Fruit fly (Drosophila melanogaster) whole organism, prepupa: ENCODE results near the gene CG3408.

Source experiments
- CG10669 ChIP-seq: fragments of 200-800 bp; sonication (Bioruptor generic); optimal IDR thresholded peaks from 3 replicates; lab custom pipeline; 2018; ENCODE audit warnings: missing biosample characterization, mild to moderate bottlenecking, missing genetic modification characterization, moderate library complexity
- CG11294 ChIP-seq: fragments of 200-800 bp; sonication (Bioruptor generic); IDR thresholded peaks from 2 replicates; pipeline ENCODE4 v1.3.6; 2022; ENCODE audit warnings: missing biosample characterization, missing genetic modification characterization
- CG11762 ChIP-seq: fragments of 200-800 bp; sonication (Bioruptor generic); optimal IDR thresholded peaks from 3 replicates; lab custom pipeline; 2016; ENCODE audit warnings: missing biosample characterization, missing genetic modification characterization; ENCODE audit not compliant: insufficient read depth
- CG11902 ChIP-seq: fragments of 200-800 bp; sonication (Bioruptor generic); optimal IDR thresholded peaks from 3 replicates; lab custom pipeline; 2016; ENCODE audit warnings: missing biosample characterization, missing genetic modification characterization
- CG15336 ChIP-seq: fragments of 200-800 bp; sonication (Bioruptor generic); IDR thresholded peaks from 2 replicates; pipeline ENCODE4 v1.3.6; 2022; ENCODE audit warnings: missing biosample characterization, missing genetic modification characterization
- CG1621 ChIP-seq: fragments of 200-800 bp; sonication (Bioruptor generic); optimal IDR thresholded peaks from 3 replicates; lab custom pipeline; 2018; ENCODE audit warnings: missing biosample characterization, mild to moderate bottlenecking, missing genetic modification characterization
- CG16779 ChIP-seq: fragments of 200-800 bp; sonication (Bioruptor generic); optimal IDR thresholded peaks from 3 replicates; lab custom pipeline; 2017; ENCODE audit warnings: missing biosample characterization, mild to moderate bottlenecking, missing genetic modification characterization
- CG32006 ChIP-seq: fragments of 200-800 bp; sonication (Bioruptor generic); optimal IDR thresholded peaks from 3 replicates; lab custom pipeline; 2017; ENCODE audit warnings: missing biosample characterization, mild to moderate bottlenecking, missing genetic modification characterization
- CG34406 ChIP-seq: fragments of 200-800 bp; sonication (Bioruptor generic); optimal IDR thresholded peaks from 3 replicates; lab custom pipeline; 2016; ENCODE audit warnings: missing biosample characterization, missing genetic modification characterization
- CG3919 ChIP-seq: fragments of 200-800 bp; sonication (Bioruptor generic); optimal IDR thresholded peaks from 3 replicates; lab custom pipeline; 2016; ENCODE audit warnings: missing biosample characterization, missing genetic modification characterization
- CG4318 ChIP-seq: fragments of 200-800 bp; sonication (Bioruptor generic); optimal IDR thresholded peaks from 3 replicates; lab custom pipeline; 2017; ENCODE audit warnings: missing biosample characterization, mild to moderate bottlenecking, missing genetic modification characterization
- CG6163 ChIP-seq: fragments of 200-800 bp; sonication (Bioruptor generic); IDR thresholded peaks from 3 replicates; pipeline ENCODE4 v1.3.6; 2022; ENCODE audit warnings: missing biosample characterization, missing genetic modification characterization
- CG6276 ChIP-seq: fragments of 200-800 bp; sonication (Bioruptor generic); optimal IDR thresholded peaks from 2 replicates; lab custom pipeline; 2017; ENCODE audit warnings: missing biosample characterization, mild to moderate bottlenecking, missing genetic modification characterization
- CG6792 ChIP-seq: fragments of 200-800 bp; sonication (Bioruptor generic); optimal IDR thresholded peaks from 3 replicates; lab custom pipeline; 2016; ENCODE audit warnings: missing biosample characterization, missing genetic modification characterization
- CG6808 ChIP-seq: fragments of 200-800 bp; sonication (Bioruptor generic); optimal IDR thresholded peaks from 3 replicates; lab custom pipeline; 2017; ENCODE audit warnings: missing biosample characterization, missing genetic modification characterization, mild to moderate bottlenecking, moderate library complexity, missing genetic modification reagents
- CG6854 ChIP-seq: fragments of 200-800 bp; sonication (Bioruptor generic); optimal IDR thresholded peaks from 2 replicates; lab custom pipeline; 2017; ENCODE audit warnings: missing biosample characterization, mild to moderate bottlenecking, missing genetic modification characterization
- CG8119 ChIP-seq: fragments of 200-800 bp; sonication (Bioruptor generic); IDR thresholded peaks from 3 replicates; pipeline ENCODE4 v1.3.6; 2022; ENCODE audit warnings: missing biosample characterization, missing genetic modification characterization
- CG8319 ChIP-seq: fragments of 200-800 bp; sonication (Bioruptor generic); optimal IDR thresholded peaks from 3 replicates; lab custom pipeline; 2016; ENCODE audit warnings: missing biosample characterization, missing genetic modification characterization
- CG8632 ChIP-seq: fragments of 200-800 bp; sonication (Bioruptor generic); optimal IDR thresholded peaks from 3 replicates; lab custom pipeline; 2016; ENCODE audit warnings: missing biosample characterization, missing genetic modification characterization
- Eip78C ChIP-seq: fragments of 200-800 bp; sonication (Bioruptor generic); peaks from one replicate; lab custom pipeline; 2016; ENCODE audit warnings: missing biosample characterization, missing genetic modification characterization
- Eip93F ChIP-seq: fragments of 200-800 bp; sonication (Bioruptor generic); optimal IDR thresholded peaks from 2 replicates; lab custom pipeline; 2016; ENCODE audit warnings: missing biosample characterization, mild to moderate bottlenecking, missing genetic modification characterization
- Ets21C ChIP-seq: fragments of 200-800 bp; sonication (Bioruptor generic); optimal IDR thresholded peaks from 3 replicates; lab custom pipeline; 2016; ENCODE audit warnings: missing biosample characterization, missing genetic modification characterization
- Gug ChIP-seq: fragments of 200-800 bp; sonication (Bioruptor generic); IDR thresholded peaks from 2 replicates; pipeline ENCODE4 v1.3.6; 2022; ENCODE audit warnings: missing biosample characterization, missing genetic modification characterization
- Hr38 ChIP-seq: sonication (Bioruptor generic); optimal IDR thresholded peaks from 2 replicates; lab custom pipeline; 2016; ENCODE audit warnings: missing biosample characterization, missing genetic modification characterization
- Hr4 ChIP-seq: fragments of 200-800 bp; sonication (Bioruptor generic); optimal IDR thresholded peaks from 3 replicates; lab custom pipeline; 2016; ENCODE audit warnings: missing biosample characterization, missing genetic modification characterization
- Lpt ChIP-seq: fragments of 200-800 bp; sonication (Bioruptor generic); optimal IDR thresholded peaks from 3 replicates; lab custom pipeline; 2016; ENCODE audit warnings: missing biosample characterization, missing genetic modification characterization
- OdsH ChIP-seq: fragments of 200-800 bp; sonication (Bioruptor generic); optimal IDR thresholded peaks from 3 replicates; lab custom pipeline; 2016; ENCODE audit warnings: missing biosample characterization, missing genetic modification characterization
- Smox ChIP-seq: fragments of 200-800 bp; sonication (Bioruptor generic); optimal IDR thresholded peaks from 3 replicates; lab custom pipeline; 2016; ENCODE audit warnings: missing biosample characterization, missing genetic modification characterization
- Sox102F ChIP-seq: fragments of 200-800 bp; sonication (Bioruptor generic); optimal IDR thresholded peaks from 2 replicates; lab custom pipeline; 2016; ENCODE audit warnings: missing biosample characterization, mild to moderate bottlenecking, missing genetic modification characterization
- Sox15 ChIP-seq: fragments of 200-800 bp; sonication (Bioruptor generic); optimal IDR thresholded peaks from 3 replicates; lab custom pipeline; 2016; ENCODE audit warnings: missing biosample characterization, missing genetic modification characterization
- achi ChIP-seq: fragments of 200-800 bp; sonication (Bioruptor generic); optimal IDR thresholded peaks from 3 replicates; lab custom pipeline; 2016; ENCODE audit warnings: missing biosample characterization, missing genetic modification characterization
- acj6 ChIP-seq: fragments of 200-800 bp; sonication (Bioruptor generic); optimal IDR thresholded peaks from 3 replicates; lab custom pipeline; 2016; ENCODE audit warnings: missing biosample characterization, missing genetic modification characterization
- cyc ChIP-seq: fragments of 200-800 bp; sonication (Bioruptor generic); optimal IDR thresholded peaks from 3 replicates; lab custom pipeline; 2016; ENCODE audit warnings: missing biosample characterization, missing genetic modification characterization
- dsx ChIP-seq: fragments of 200-800 bp; optimal IDR thresholded peaks from 3 replicates; lab custom pipeline; 2019; ENCODE audit warnings: missing biosample characterization, mild to moderate bottlenecking, missing genetic modification characterization, moderate library complexity; ENCODE audit not compliant: poor library complexity, severe bottlenecking
- eg ChIP-seq: fragments of 200-800 bp; sonication (Bioruptor generic); IDR thresholded peaks from 3 replicates; pipeline ENCODE4 v1.3.6; 2022; ENCODE audit warnings: missing biosample characterization, missing genetic modification characterization
- esn ChIP-seq: fragments of 200-800 bp; sonication (Bioruptor generic); optimal IDR thresholded peaks from 2 replicates; lab custom pipeline; 2016; ENCODE audit warnings: missing biosample characterization, mild to moderate bottlenecking, missing genetic modification characterization, moderate library complexity
- fd59A ChIP-seq: fragments of 200-800 bp; sonication (Bioruptor generic); optimal IDR thresholded peaks from 2 replicates; lab custom pipeline; 2017; ENCODE audit warnings: missing biosample characterization, mild to moderate bottlenecking, missing genetic modification characterization, missing genetic modification reagents
- fd85E ChIP-seq: fragments of 200-800 bp; sonication (Bioruptor generic); optimal IDR thresholded peaks from 3 replicates; lab custom pipeline; 2016; ENCODE audit warnings: missing biosample characterization, missing genetic modification characterization
- fkh ChIP-seq: fragments of 200-800 bp; sonication (Bioruptor generic); optimal IDR thresholded peaks from 3 replicates; lab custom pipeline; 2017; ENCODE audit warnings: missing biosample characterization, mild to moderate bottlenecking, missing genetic modification characterization, moderate library complexity
- lz ChIP-seq: fragments of 200-800 bp; sonication (Bioruptor generic); optimal IDR thresholded peaks from 3 replicates; lab custom pipeline; 2016; ENCODE audit warnings: missing biosample characterization, missing genetic modification characterization
- net ChIP-seq: fragments of 200-800 bp; sonication (Bioruptor generic); optimal IDR thresholded peaks from 3 replicates; lab custom pipeline; 2016; ENCODE audit warnings: missing biosample characterization, missing genetic modification characterization
- pdm3 ChIP-seq: fragments of 200-800 bp; sonication (Bioruptor generic); optimal IDR thresholded peaks from 3 replicates; lab custom pipeline; 2016; ENCODE audit warnings: missing biosample characterization, missing genetic modification characterization
- salr ChIP-seq, 2 experiments: fragments of 200-800 bp; sonication (Bioruptor generic); optimal IDR thresholded peaks; 3 replicates each; lab custom pipeline; 2016 to 2018; ENCODE audit warnings: missing biosample characterization in 2 of 2, missing genetic modification characterization in 2 of 2, mild to moderate bottlenecking in 1 of 2
- spab ChIP-seq: fragments of 200-800 bp; sonication (Bioruptor generic); optimal IDR thresholded peaks from 2 replicates; lab custom pipeline; 2017; ENCODE audit warnings: missing biosample characterization, mild to moderate bottlenecking, missing genetic modification characterization, missing genetic modification reagents
- ss ChIP-seq, 2 experiments: fragments of 200-800 bp; sonication (Bioruptor generic); optimal IDR thresholded peaks; 2 replicates in 1 of 2; 3 replicates in 1 of 2; lab custom pipeline; 2017 to 2018; ENCODE audit warnings: mild to moderate bottlenecking in 2 of 2, missing biosample characterization in 2 of 2, missing genetic modification characterization in 2 of 2, moderate library complexity in 1 of 2
- svp ChIP-seq: fragments of 200-800 bp; sonication (Bioruptor generic); peaks from one replicate; lab custom pipeline; 2016; ENCODE audit warnings: missing biosample characterization, missing genetic modification characterization
- topi ChIP-seq: fragments of 200-800 bp; sonication (Bioruptor generic); optimal IDR thresholded peaks from 3 replicates; lab custom pipeline; 2016; ENCODE audit warnings: missing biosample characterization, missing genetic modification characterization
- vri ChIP-seq: fragments of 200-800 bp; sonication (Bioruptor generic); optimal IDR thresholded peaks from 3 replicates; lab custom pipeline; 2016; ENCODE audit warnings: missing biosample characterization, mild to moderate bottlenecking, missing genetic modification characterization

The CG3408 gene

DNA sequence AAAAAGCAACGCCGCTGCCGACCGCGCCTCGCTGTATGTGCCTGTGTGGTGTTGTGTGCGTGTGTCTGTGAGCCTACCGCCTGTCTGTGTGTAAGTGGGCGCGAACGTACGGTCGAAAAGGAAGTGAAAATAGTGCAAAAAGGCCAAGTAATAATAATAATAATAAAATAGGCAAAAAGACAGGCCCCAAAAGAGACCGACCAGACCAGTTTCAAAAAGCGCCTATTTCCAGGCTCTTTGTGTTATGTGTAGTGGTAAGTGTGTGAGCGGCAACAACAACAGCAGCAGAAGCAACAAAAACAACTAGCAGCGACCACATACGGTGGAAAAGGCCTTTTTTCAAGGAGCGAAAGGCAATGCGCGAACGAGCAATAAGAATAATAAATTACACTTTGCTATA is 46.6 kb downstream of the CG3408 start (continued):
- TF ChIP-seq salr (GFP tag; optimal IDR thresholded peaks at IDR 0.05; lab: Kevin White, UChicago) (peak in 1 of 2 experiments; percentile 21), Eip78C (GFP tag; lab: Kevin White, UChicago) (no peak), fd59A (no peak), CG34406 (no peak), CG11762 (GFP tag; lab: Kevin White, UChicago) (no peak), Hr38 (no peak), Eip93F (GFP tag; lab: Kevin White, UChicago) (no peak), CG11294 (GFP tag; lab: Robert Waterston, UW) (no peak), CG6808 (GFP tag; lab: Kevin White, UChicago) (peak; percentile 78), Sox102F (no peak), lz (GFP tag; lab: Kevin White, UChicago) (no peak)

DNA sequence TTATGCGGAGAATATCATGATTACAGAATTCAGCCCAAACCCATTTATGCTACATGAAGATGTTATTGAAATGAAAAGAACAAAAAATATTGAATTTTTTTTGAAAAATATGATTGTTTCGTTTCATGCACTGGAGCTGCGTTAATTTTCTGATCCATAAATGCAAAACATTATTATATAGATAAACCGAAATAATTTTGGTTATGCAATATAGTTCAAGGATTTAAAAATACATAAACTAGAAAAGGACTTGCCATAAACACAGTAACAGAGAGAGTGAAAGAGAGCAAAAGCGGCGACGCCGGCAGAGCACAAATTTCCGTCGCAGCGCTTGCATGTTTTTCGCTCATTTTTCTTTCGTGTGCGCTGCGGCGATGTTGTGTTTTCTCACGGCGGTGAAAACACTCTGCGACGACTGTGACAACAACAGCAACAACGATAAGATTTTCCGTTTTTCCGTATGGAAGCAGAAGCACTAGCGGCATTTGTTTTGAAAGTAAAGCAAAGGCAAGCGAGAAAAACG is 47.1 kb downstream of the CG3408 start:
- TF ChIP-seq Ets21C (GFP tag; lab: Kevin White, UChicago) (peak; percentile 76), Hr4 (GFP tag; lab: Kevin White, UChicago) (peak; percentile 96), CG8632 (peak; percentile 83), vri (GFP tag; lab: Kevin White, UChicago) (peak; percentile 83), CG6163 (GFP tag; lab: Robert Waterston, UW) (peak; percentile 87), CG1621 (tag; lab: Kevin White, UChicago) (peak; percentile 73), ss (GFP tag; optimal IDR thresholded peaks at IDR 0.05; lab: Kevin White, UChicago) (peak; percentile 66 to 84), spab (GFP tag; lab: Kevin White, UChicago) (peak; percentile 85), net (peak; percentile 91), Sox102F (peak; percentile 89), salr (GFP tag; optimal IDR thresholded peaks at IDR 0.05; lab: Kevin White, UChicago) (peak; percentile 70 to 93), esn (GFP tag; lab: Kevin White, UChicago) (peak; percentile 93), Sox15 (peak; percentile 56), Smox (peak; percentile 89), Hr38 (no peak), topi (GFP tag; lab: Kevin White, UChicago) (peak; percentile 89), Gug (peak; percentile 87), CG10669 (peak; percentile 90), CG6854 (GFP tag; lab: Kevin White, UChicago) (peak; percentile 85), CG32006 (GFP tag; lab: Kevin White, UChicago) (peak; percentile 96), eg (peak; percentile 90), CG34406 (peak; percentile 87), CG8319 (GFP tag; lab: Kevin White, UChicago) (peak; percentile 52), lz (GFP tag; lab: Kevin White, UChicago) (peak; percentile 90), CG4318 (GFP tag; lab: Kevin White, UChicago) (peak; percentile 88), OdsH (peak; percentile 91), Lpt (GFP tag; lab: Kevin White, UChicago) (peak; percentile 92), fd85E (GFP tag; lab: Kevin White, UChicago) (peak; percentile 83), Eip78C (GFP tag; lab: Kevin White, UChicago) (peak; percentile 99), pdm3 (GFP tag; lab: Kevin White, UChicago) (peak; percentile 91), CG11902 (peak; percentile 59), CG6276 (peak; percentile 97), fkh (GFP tag; lab: Kevin White, UChicago) (peak; percentile 29), CG3919 (peak; percentile 89), CG8119 (GFP tag; lab: Robert Waterston, UW) (peak; percentile 96), CG16779 (tag; lab: Kevin White, UChicago) (peak; percentile 90), CG11762 (GFP tag; lab: Kevin White, UChicago) (peak; percentile 81), Eip93F (GFP tag; lab: Kevin White, UChicago) (peak; percentile 76), cyc (peak; percentile 80), dsx (GFP tag; lab: Kevin White, UChicago) (peak; percentile 85), CG6792 (GFP tag; lab: Kevin White, UChicago) (peak; percentile 86), CG15336 (GFP tag; lab: Robert Waterston, UW) (peak; percentile 95), acj6 (peak; percentile 87), svp (GFP tag; lab: Kevin White, UChicago) (peak; percentile 95), achi (GFP tag; lab: Kevin White, UChicago) (peak; percentile 90)
